Fruit fly (Drosophila melanogaster) whole organism, wandering third instar larva: Measurements from ENCODE around the gene nmdyn-D6.

Experiments used
- Abd-B ChIP-seq: fragments of >200 bp; optimal IDR thresholded peaks from 2 replicates; lab custom pipeline; 2017; ENCODE audit warnings: missing biosample characterization, missing genetic modification characterization
- CG32264 ChIP-seq: fragments of 200-800 bp; sonication (Bioruptor generic); optimal IDR thresholded peaks from 2 replicates; lab custom pipeline; 2016; ENCODE audit warnings: missing biosample characterization, missing genetic modification characterization
- CrebA ChIP-seq: fragments of 200-800 bp; sonication (Bioruptor generic); optimal IDR thresholded peaks from 2 replicates; lab custom pipeline; 2016; ENCODE audit warnings: missing biosample characterization, mild to moderate bottlenecking, missing genetic modification characterization, borderline replicate concordance
- Dfd ChIP-seq: fragments of >200 bp; optimal IDR thresholded peaks from 2 replicates; lab custom pipeline; 2017; ENCODE audit warnings: missing biosample characterization, missing genetic modification characterization
- Dif ChIP-seq: fragments of 200-275, 200-300 bp; sonication (Bioruptor generic); optimal IDR thresholded peaks from 2 replicates; lab custom pipeline; 2018; ENCODE audit warnings: missing biosample characterization, missing genetic modification characterization; ENCODE audit not compliant: partially characterized antibody
- HLH106 ChIP-seq: fragments of 200-800 bp; optimal IDR thresholded peaks from 3 replicates; lab custom pipeline; 2019; ENCODE audit warnings: missing biosample characterization, mild to moderate bottlenecking, missing genetic modification characterization, moderate library complexity
- Hnf4 ChIP-seq: fragments of 200-800 bp; sonication (Bioruptor generic); optimal IDR thresholded peaks from 2 replicates; lab custom pipeline; 2016; ENCODE audit warnings: missing biosample characterization, mild to moderate bottlenecking, missing genetic modification characterization
- Hr78 ChIP-seq: fragments of >200 bp; optimal IDR thresholded peaks from 2 replicates; lab custom pipeline; 2017; ENCODE audit warnings: missing biosample characterization, missing genetic modification characterization
- Jra ChIP-seq: sonication (Bioruptor generic); optimal IDR thresholded peaks from 2 replicates; lab custom pipeline; 2016; ENCODE audit warnings: missing biosample characterization, missing genetic modification characterization
- Mio ChIP-seq: sonication (Bioruptor generic); optimal IDR thresholded peaks from 2 replicates; lab custom pipeline; 2016; ENCODE audit warnings: missing biosample characterization, missing genetic modification characterization
- Myc ChIP-seq: fragments of >200 bp; optimal IDR thresholded peaks from 2 replicates; lab custom pipeline; 2017
- N ChIP-seq: fragments of >200 bp; optimal IDR thresholded peaks from 2 replicates; lab custom pipeline; 2018; ENCODE audit warnings: missing biosample characterization, missing external identifiers, missing genetic modification characterization
- OdsH ChIP-seq: fragments of 200-800 bp; sonication (Bioruptor generic); optimal IDR thresholded peaks from 2 replicates; lab custom pipeline; 2016; ENCODE audit warnings: missing biosample characterization, mild to moderate bottlenecking, missing genetic modification characterization
- Rel ChIP-seq, 2 experiments: fragments of 200-800 bp; sonication (Bioruptor generic) in 1 of 2; optimal IDR thresholded peaks; 2 replicates in 1 of 2; 3 replicates in 1 of 2; lab custom pipeline; 2016 to 2019; ENCODE audit warnings: mild to moderate bottlenecking in 2 of 2, missing biosample characterization in 2 of 2, missing genetic modification characterization in 2 of 2, moderate library complexity in 1 of 2
- Sp1 ChIP-seq: fragments of 200-800 bp; sonication (Bioruptor generic); optimal IDR thresholded peaks from 3 replicates; lab custom pipeline; 2019; ENCODE audit warnings: missing biosample characterization, mild to moderate bottlenecking, missing genetic modification characterization, moderate library complexity
- Vsx2 ChIP-seq: fragments of 200-300, 225-300 bp; sonication (Bioruptor generic); optimal IDR thresholded peaks from 2 replicates; lab custom pipeline; 2018; ENCODE audit warnings: missing biosample characterization, missing genetic modification characterization; ENCODE audit not compliant: partially characterized antibody
- brk ChIP-seq: fragments of 200-800 bp; sonication (Bioruptor generic); optimal IDR thresholded peaks from 2 replicates; lab custom pipeline; 2016; ENCODE audit warnings: missing biosample characterization, mild to moderate bottlenecking, missing genetic modification characterization
- dl ChIP-seq, 2 experiments: fragments of 175-275, 200-275 bp in 1 of 2; fragments of 200-275 bp in 1 of 2; sonication (Bioruptor generic); optimal IDR thresholded peaks; lab custom pipeline; 2018; ENCODE audit warnings: mild to moderate bottlenecking in 2 of 2, missing biosample characterization in 2 of 2, missing genetic modification characterization in 2 of 2, moderate library complexity in 2 of 2; ENCODE audit not compliant: partially characterized antibody in 2 of 2, insufficient read depth in 1 of 2
- dmrt93B ChIP-seq: fragments of 200-800 bp; sonication (Bioruptor generic); optimal IDR thresholded peaks from 2 replicates; lab custom pipeline; 2018; ENCODE audit warnings: missing biosample characterization, mild to moderate bottlenecking, missing genetic modification characterization
- dsf ChIP-seq: sonication (Bioruptor generic); optimal IDR thresholded peaks from 2 replicates; lab custom pipeline; 2016; ENCODE audit warnings: missing biosample characterization, missing genetic modification characterization, borderline replicate concordance
- ey ChIP-seq: fragments of 200-800 bp; sonication (Bioruptor generic); optimal IDR thresholded peaks from 2 replicates; lab custom pipeline; 2016; ENCODE audit warnings: missing biosample characterization, missing genetic modification characterization
- fru ChIP-seq: fragments of 200-800 bp; sonication (Bioruptor generic); optimal IDR thresholded peaks from 3 replicates; lab custom pipeline; 2016; ENCODE audit warnings: missing biosample characterization, mild to moderate bottlenecking, missing genetic modification characterization
- h ChIP-seq: fragments of 200-800 bp; sonication (Bioruptor generic); optimal IDR thresholded peaks from 3 replicates; lab custom pipeline; 2016; ENCODE audit warnings: missing biosample characterization, mild to moderate bottlenecking, missing genetic modification characterization
- lola ChIP-seq: fragments of >200 bp; optimal IDR thresholded peaks from 2 replicates; lab custom pipeline; 2017; ENCODE audit warnings: missing biosample characterization, missing genetic modification characterization
- pan ChIP-seq: fragments of >200 bp; optimal IDR thresholded peaks from 2 replicates; lab custom pipeline; 2017
- rgr ChIP-seq: fragments of 200-800 bp; sonication (Bioruptor generic); optimal IDR thresholded peaks from 3 replicates; lab custom pipeline; 2016; ENCODE audit warnings: missing biosample characterization, mild to moderate bottlenecking, missing genetic modification characterization
- sage ChIP-seq: fragments of 200-800 bp; sonication (Bioruptor generic); optimal IDR thresholded peaks from 2 replicates; lab custom pipeline; 2016; ENCODE audit warnings: missing biosample characterization, mild to moderate bottlenecking, missing genetic modification characterization
- sv ChIP-seq: fragments of 200-800 bp; sonication (Bioruptor generic); optimal IDR thresholded peaks from 3 replicates; lab custom pipeline; 2016; ENCODE audit warnings: missing biosample characterization, missing genetic modification characterization
- usp ChIP-seq: fragments of >200 bp; optimal IDR thresholded peaks from 2 replicates; lab custom pipeline; 2017; ENCODE audit warnings: missing biosample characterization, missing genetic modification characterization
- woc ChIP-seq: sonication (Bioruptor generic); optimal IDR thresholded peaks from 2 replicates; lab custom pipeline; 2016; ENCODE audit warnings: missing biosample characterization, mild to moderate bottlenecking, missing genetic modification characterization

Gene nmdyn-D6

dm6 chrX:14598706-14599105 lies 15.2 kb downstream of the nmdyn-D6 start:
- TF ChIP-seq lola (GFP tag; lab: Kevin White, UChicago): no peak
- TF ChIP-seq rgr (GFP tag; lab: Kevin White, UChicago): no peak
- no peak for TF ChIP-seq usp (GFP tag; lab: Kevin White, UChicago)
- TF ChIP-seq, all 38 proteins: peak for 0

DNA sequence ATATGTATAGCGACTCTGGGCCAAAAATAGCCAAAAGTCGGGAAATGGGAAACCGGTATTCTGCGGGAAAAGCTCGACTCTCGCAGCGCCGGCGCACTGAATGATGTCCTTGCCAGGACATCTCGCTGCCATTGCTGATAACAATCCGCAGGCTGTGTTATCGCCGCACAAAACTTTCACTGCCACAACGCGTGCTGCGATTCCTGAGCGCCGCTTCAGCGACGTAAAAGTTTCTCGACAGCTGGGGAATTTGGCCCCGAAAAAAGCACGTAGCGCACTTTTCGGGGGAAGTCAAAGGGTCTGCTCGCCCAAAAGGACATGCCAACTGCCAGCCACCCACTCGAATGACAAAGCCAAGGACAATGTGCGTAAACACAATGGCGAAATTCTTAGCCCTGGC lies 16.0 kb downstream of the nmdyn-D6 start:
- TF ChIP-seq Sp1 (GFP tag; lab: Kevin White, UChicago) (no peak), OdsH (no peak), brk (GFP tag; lab: Kevin White, UChicago) (no peak), CrebA (GFP tag; lab: Kevin White, UChicago) (no peak), N (GFP tag; lab: Kevin White, UChicago) (no peak), CG32264 (GFP tag; lab: Kevin White, UChicago) (no peak), Hr78 (GFP tag; lab: Kevin White, UChicago) (no peak), sage (GFP tag; lab: Kevin White, UChicago) (no peak), ey (GFP tag; lab: Kevin White, UChicago) (no peak), h (GFP tag; lab: Kevin White, UChicago) (no peak), fru (GFP tag; lab: Kevin White, UChicago) (no peak), dsf (no peak), pan (lab: Kevin White, UChicago) (no peak), dl (GFP tag; optimal IDR thresholded peaks at IDR 0.05; lab: Kevin White, UChicago; ENCODE audit: insufficient read depth in 1 of 2, partially characterized antibody in 2 of 2) (no peak), Rel (GFP tag; optimal IDR thresholded peaks at IDR 0.05; lab: Kevin White, UChicago) (no peak), Rel (tag; optimal IDR thresholded peaks at IDR 0.05; lab: Kevin White, UChicago) (no peak)

DNA sequence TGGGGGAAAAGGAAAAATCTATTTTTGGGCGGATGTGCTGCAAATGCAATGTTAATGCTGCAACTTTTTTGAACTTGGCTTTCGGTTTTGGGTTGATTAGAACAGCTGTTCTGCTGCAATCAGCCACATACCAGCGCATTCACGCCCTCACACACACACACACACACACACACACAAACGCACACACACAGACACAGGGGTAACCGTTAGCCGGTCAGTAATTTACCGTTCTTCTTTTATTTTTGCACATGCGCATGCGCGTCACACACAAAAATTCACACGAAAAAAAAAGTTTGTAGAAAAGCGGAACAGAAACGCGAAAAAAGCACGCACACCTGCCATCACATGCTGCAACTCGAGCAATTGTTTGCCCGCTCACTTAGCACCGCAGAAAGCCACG lies 18.4 kb downstream of the nmdyn-D6 start:
- TF ChIP-seq sage (GFP tag; lab: Kevin White, UChicago) (no peak), Dfd (GFP tag; lab: Kevin White, UChicago) (peak; percentile 54)

dm6 chrX:14602421-14602846 lies 19.0 kb downstream of the nmdyn-D6 start, which contains the start of gene sbm:
Gene sbm (minus strand): TSS chrX:14602580.
- TF ChIP-seq woc (GFP tag; lab: Kevin White, UChicago) (peak; percentile 27), Mio (GFP tag; lab: Kevin White, UChicago) (no peak), Hnf4 (no peak), sage (GFP tag; lab: Kevin White, UChicago) (no peak)

DNA sequence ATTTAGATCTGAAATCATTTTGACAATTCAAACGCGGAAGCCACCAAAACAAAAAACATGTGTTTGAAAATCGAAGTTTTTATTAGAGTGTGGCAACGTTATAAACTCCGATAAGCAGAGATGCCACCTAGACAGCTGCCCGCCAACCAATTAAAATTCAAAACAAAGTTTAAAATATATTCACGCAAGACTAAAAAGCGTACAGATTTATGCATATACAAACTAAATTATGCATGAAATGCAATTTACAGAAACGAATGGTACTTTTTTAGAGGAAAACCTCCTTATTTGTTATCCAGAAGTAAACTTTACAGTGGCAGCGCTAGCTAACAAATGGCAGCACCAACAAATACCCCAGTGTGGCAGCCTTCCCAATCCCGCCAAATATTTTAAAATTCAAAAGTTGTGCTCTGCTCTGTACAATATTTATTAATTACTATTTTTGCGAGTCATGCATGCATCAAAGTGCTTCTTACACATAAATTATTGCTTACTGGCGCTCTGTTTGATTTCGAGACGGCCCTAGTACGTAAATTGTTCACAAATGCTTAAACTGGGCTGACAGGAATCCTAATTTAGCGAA lies 20.2 kb downstream of the nmdyn-D6 start:
- TF ChIP-seq Abd-B (no peak), HLH106 (no peak), Myc (lab: Kevin White, UChicago) (peak; percentile 7)

- TF ChIP-seq h (GFP tag; lab: Kevin White, UChicago) (no peak), sv (no peak), OdsH (no peak), Jra (GFP tag; lab: Kevin White, UChicago) (no peak), dmrt93B (GFP tag; lab: Kevin White, UChicago) (no peak), Vsx2 (no peak), Dif (GFP tag; lab: Kevin White, UChicago) (no peak), Rel (GFP tag; optimal IDR thresholded peaks at IDR 0.05; lab: Kevin White, UChicago) (no peak), Rel (tag; optimal IDR thresholded peaks at IDR 0.05; lab: Kevin White, UChicago) (no peak), HLH106 (no peak), pan (lab: Kevin White, UChicago) (no peak), rgr (GFP tag; lab: Kevin White, UChicago) (no peak)
Measured at dm6 chrX:14606873-14607272, 23.4 kb downstream of the nmdyn-D6 start.
